Worm (Caenorhabditis elegans) whole organism, midembryonic: ENCODE data around the gene Y54G2A.16.

Source experiments
- T22C8.4 ChIP-seq: fragments of 200-800 bp; sonication (Bioruptor generic); IDR thresholded peaks from 2 replicates; pipeline ENCODE4 v1.3.6; 2022; ENCODE audit warnings: missing genetic modification characterization, missing compliant biosample characterization
- cog-1 ChIP-seq: sonication (generic microtip); optimal IDR thresholded peaks from 2 replicates; lab custom pipeline; 2016; ENCODE audit warnings: missing genetic modification characterization, missing compliant biosample characterization
- flt-1 ChIP-seq: fragments of 200-800 bp; sonication (Bioruptor generic); IDR thresholded peaks from 2 replicates; pipeline ENCODE4 v1.3.6; 2022; ENCODE audit warnings: missing genetic modification characterization, missing compliant biosample characterization
- klf-2 ChIP-seq: fragments of 200-800 bp; sonication (Bioruptor generic); conservative IDR thresholded peaks from 2 replicates; pipeline ENCODE4 v1.3.6; 2022; ENCODE audit warnings: missing genetic modification reagents, missing genetic modification characterization, missing compliant biosample characterization
- med-1 ChIP-seq: sonication (generic microtip); optimal IDR thresholded peaks from 2 replicates; lab custom pipeline; 2017; ENCODE audit warnings: missing genetic modification characterization, mild to moderate bottlenecking, missing compliant biosample characterization, antibody characterized with exemption, missing genetic modification reagents; ENCODE audit not compliant: insufficient read depth
- ref-1 ChIP-seq: fragments of 200-800 bp; sonication (Bioruptor generic); conservative IDR thresholded peaks from 2 replicates; pipeline ENCODE4 v1.3.6; 2022; ENCODE audit warnings: missing genetic modification reagents, missing genetic modification characterization, missing compliant biosample characterization
- tab-1 ChIP-seq: fragments of 200-800 bp; sonication (Bioruptor generic); IDR thresholded peaks from 2 replicates; pipeline ENCODE4 v1.3.6; 2022; ENCODE audit warnings: missing genetic modification characterization, missing compliant biosample characterization
- ztf-23 ChIP-seq: fragments of 200-800 bp; sonication (Bioruptor generic); IDR thresholded peaks from 2 replicates; pipeline ENCODE4 v1.3.6; 2022; ENCODE audit warnings: missing genetic modification reagents, missing genetic modification characterization, missing compliant biosample characterization
- ztf-29 ChIP-seq: fragments of 200-800 bp; sonication (Bioruptor generic); IDR thresholded peaks from 2 replicates; pipeline ENCODE4 v1.3.6; 2022; ENCODE audit warnings: missing genetic modification reagents, missing genetic modification characterization, missing compliant biosample characterization

ce11 chrIV:2854161-2854560 lies 10.5 kb downstream of the Y54G2A.16 start:
- TF ChIP-seq ztf-23 (GFP tag; lab: Robert Waterston, UW) (no peak), flt-1 (GFP tag; lab: Robert Waterston, UW) (no peak), ztf-29 (GFP tag; lab: Robert Waterston, UW) (no peak), klf-2 (no peak), T22C8.4 (GFP tag; lab: Robert Waterston, UW) (no peak), ref-1 (GFP tag; lab: Robert Waterston, UW) (no peak), cog-1 (no peak), tab-1 (GFP tag; lab: Robert Waterston, UW) (no peak), med-1 (GFP tag; lab: Kevin White, UChicago) (no peak)
